Worm (Caenorhabditis elegans) whole organism, young adult: ENCODE measurements around the gene him-14.

Source experiments
- B0019.2 ChIP-seq: fragments of 200-800 bp; sonication (Bioruptor generic); conservative IDR thresholded peaks from 2 replicates; pipeline ENCODE4 v1.3.6; 2022; ENCODE audit warnings: missing genetic modification reagents, missing genetic modification characterization, missing compliant biosample characterization
- B0261.1 ChIP-seq: sonication (generic microtip); optimal IDR thresholded peaks from 2 replicates; lab custom pipeline; 2016; ENCODE audit warnings: mild to moderate bottlenecking, missing genetic modification characterization, moderate library complexity, missing compliant biosample characterization
- B0336.3 ChIP-seq: fragments of 200-800 bp; sonication (Bioruptor generic); IDR thresholded peaks from 2 replicates; pipeline ENCODE4 v1.3.6; 2022; ENCODE audit warnings: missing genetic modification characterization, missing compliant biosample characterization
- C17E4.6 ChIP-seq: fragments of 200-800 bp; sonication (Bioruptor generic); IDR thresholded peaks from 2 replicates; pipeline ENCODE4 v1.3.6; 2022; ENCODE audit warnings: missing genetic modification reagents, missing genetic modification characterization, missing compliant biosample characterization
- D2030.7 ChIP-seq: fragments of 200-800 bp; sonication (Bioruptor generic); IDR thresholded peaks from 2 replicates; pipeline ENCODE4 v1.3.6; 2022; ENCODE audit warnings: missing genetic modification reagents, missing genetic modification characterization, missing compliant biosample characterization
- F33H1.4 ChIP-seq: fragments of 200-800 bp; sonication (Bioruptor generic); IDR thresholded peaks from 2 replicates; pipeline ENCODE4 v1.3.6; 2022; ENCODE audit warnings: missing genetic modification reagents, missing genetic modification characterization, missing compliant biosample characterization
- F39B2.1 ChIP-seq: fragments of 200-800 bp; sonication (Bioruptor generic); IDR thresholded peaks from 2 replicates; pipeline ENCODE4 v1.3.6; 2022; ENCODE audit warnings: missing genetic modification reagents, missing genetic modification characterization, missing compliant biosample characterization
- F52B5.7 ChIP-seq: sonication (generic microtip); optimal IDR thresholded peaks from 2 replicates; lab custom pipeline; 2016; ENCODE audit warnings: mild to moderate bottlenecking, missing genetic modification characterization, missing compliant biosample characterization
- Y53F4B.3 ChIP-seq: fragments of 200-800 bp; sonication (Bioruptor generic); IDR thresholded peaks from 2 replicates; pipeline ENCODE4 v1.3.6; 2022; ENCODE audit warnings: missing genetic modification reagents, missing genetic modification characterization, missing compliant biosample characterization
- Y53G8AR.9 ChIP-seq: fragments of 200-800 bp; sonication (Bioruptor generic); conservative IDR thresholded peaks from 2 replicates; pipeline ENCODE4 v1.3.6; 2022; ENCODE audit warnings: missing genetic modification reagents, missing genetic modification characterization, missing compliant biosample characterization
- Y56A3A.18 ChIP-seq: fragments of 200-800 bp; sonication (Bioruptor generic); IDR thresholded peaks from 2 replicates; pipeline ENCODE4 v1.3.6; 2022; ENCODE audit warnings: missing genetic modification reagents, missing genetic modification characterization, missing compliant biosample characterization
- Y79H2A.3 ChIP-seq: fragments of 200-800 bp; sonication (Bioruptor generic); conservative IDR thresholded peaks from 2 replicates; pipeline ENCODE4 v1.3.6; 2022; ENCODE audit warnings: missing genetic modification reagents, missing genetic modification characterization, missing compliant biosample characterization
- Y95B8A.8 ChIP-seq: fragments of 200-800 bp; sonication (Bioruptor generic); IDR thresholded peaks from 2 replicates; pipeline ENCODE4 v1.3.6; 2022; ENCODE audit warnings: missing genetic modification reagents, missing genetic modification characterization, missing compliant biosample characterization
- aptf-3 ChIP-seq: fragments of 200-800 bp; sonication (Bioruptor generic); IDR thresholded peaks from 2 replicates; pipeline ENCODE4 v1.3.6; 2022; ENCODE audit warnings: missing genetic modification characterization, missing compliant biosample characterization
- attf-6 ChIP-seq: fragments of 200-800 bp; sonication (Bioruptor generic); IDR thresholded peaks from 2 replicates; pipeline ENCODE4 v1.3.6; 2022; ENCODE audit warnings: missing genetic modification reagents, missing genetic modification characterization, missing compliant biosample characterization
- bed-2 ChIP-seq: fragments of 200-800 bp; sonication (Bioruptor generic); IDR thresholded peaks from 2 replicates; pipeline ENCODE4 v1.3.6; 2022; ENCODE audit warnings: missing genetic modification reagents, missing genetic modification characterization, missing compliant biosample characterization
- cebp-2 ChIP-seq: fragments of 200-800 bp; sonication (Bioruptor generic); IDR thresholded peaks from 2 replicates; pipeline ENCODE4 v1.3.6; 2022; ENCODE audit warnings: missing genetic modification characterization, missing compliant biosample characterization
- ceh-100 ChIP-seq: fragments of 200-800 bp; sonication (Bioruptor generic); IDR thresholded peaks from 2 replicates; pipeline ENCODE4 v1.3.6; 2022; ENCODE audit warnings: missing genetic modification reagents, missing genetic modification characterization, missing compliant biosample characterization
- ceh-40 ChIP-seq: fragments of 200-800 bp; sonication (Bioruptor generic); IDR thresholded peaks from 2 replicates; pipeline ENCODE4 v1.3.6; 2022; ENCODE audit warnings: missing genetic modification characterization, missing compliant biosample characterization
- ceh-91 ChIP-seq: fragments of 200-800 bp; sonication (Bioruptor generic); IDR thresholded peaks from 2 replicates; pipeline ENCODE4 v1.3.6; 2022; ENCODE audit warnings: missing genetic modification reagents, missing genetic modification characterization, missing compliant biosample characterization
- die-1 ChIP-seq: sonication (generic microtip); optimal IDR thresholded peaks from 2 replicates; lab custom pipeline; 2016; ENCODE audit warnings: missing genotype, mild to moderate bottlenecking, missing genetic modification characterization, missing compliant biosample characterization
- dox-1 ChIP-seq: fragments of 200-800 bp; sonication (Bioruptor generic); IDR thresholded peaks from 2 replicates; pipeline ENCODE4 v1.3.6; 2022; ENCODE audit warnings: missing genetic modification reagents, missing genetic modification characterization, missing compliant biosample characterization
- egl-44 ChIP-seq: fragments of 200-800 bp; sonication (Bioruptor generic); IDR thresholded peaks from 2 replicates; pipeline ENCODE4 v1.3.6; 2022; ENCODE audit warnings: missing genetic modification reagents, missing genetic modification characterization, missing compliant biosample characterization
- egrh-3 ChIP-seq: fragments of 200-800 bp; sonication (Bioruptor generic); IDR thresholded peaks from 2 replicates; pipeline ENCODE4 v1.3.6; 2022; ENCODE audit warnings: missing genetic modification reagents, missing genetic modification characterization, missing compliant biosample characterization
- ekl-4 ChIP-seq: fragments of 200-800 bp; sonication (Bioruptor generic); IDR thresholded peaks from 2 replicates; pipeline ENCODE4 v1.3.6; 2022; ENCODE audit warnings: missing genetic modification reagents, missing genetic modification characterization, missing compliant biosample characterization
- hmg-1.2 ChIP-seq: fragments of 200-800 bp; sonication (Bioruptor generic); IDR thresholded peaks from 2 replicates; pipeline ENCODE4 v1.3.6; 2022; ENCODE audit warnings: missing genetic modification reagents, missing genetic modification characterization, missing compliant biosample characterization
- hsf-1 ChIP-seq: fragments of 200-800 bp; sonication (Bioruptor generic); IDR thresholded peaks from 2 replicates; pipeline ENCODE4 v1.3.6; 2022; ENCODE audit warnings: missing genetic modification reagents, missing genetic modification characterization, missing compliant biosample characterization
- lin-26 ChIP-seq: fragments of 200-800 bp; sonication (Bioruptor generic); IDR thresholded peaks from 2 replicates; pipeline ENCODE4 v1.3.6; 2022; ENCODE audit warnings: missing genetic modification reagents, missing genetic modification characterization, missing compliant biosample characterization
- lin-54 ChIP-seq: fragments of 200-800 bp; sonication (Bioruptor generic); optimal IDR thresholded peaks from 2 replicates; lab custom pipeline; 2018; ENCODE audit warnings: mild to moderate bottlenecking, missing genetic modification characterization, missing compliant biosample characterization
- madf-3 ChIP-seq: fragments of 200-800 bp; sonication (Bioruptor generic); IDR thresholded peaks from 2 replicates; pipeline ENCODE4 v1.3.6; 2022; ENCODE audit warnings: missing genetic modification reagents, missing genetic modification characterization, missing compliant biosample characterization
- madf-6 ChIP-seq: fragments of 200-800 bp; sonication (Bioruptor generic); IDR thresholded peaks from 2 replicates; pipeline ENCODE4 v1.3.6; 2022; ENCODE audit warnings: missing genetic modification reagents, missing genetic modification characterization, missing compliant biosample characterization
- madf-8 ChIP-seq: fragments of 200-800 bp; sonication (Bioruptor generic); conservative IDR thresholded peaks from 2 replicates; pipeline ENCODE4 v1.3.6; 2022; ENCODE audit warnings: missing genetic modification reagents, missing genetic modification characterization, missing compliant biosample characterization
- mcd-1 ChIP-seq: fragments of 200-800 bp; sonication (Bioruptor generic); IDR thresholded peaks from 2 replicates; pipeline ENCODE4 v1.3.6; 2022; ENCODE audit warnings: missing genetic modification reagents, missing genetic modification characterization, missing compliant biosample characterization
- mes-4 ChIP-seq: sonication (generic microtip); optimal IDR thresholded peaks from 2 replicates; lab custom pipeline; 2016; ENCODE audit warnings: missing genotype, missing genetic modification characterization, missing compliant biosample characterization
- nfyb-1 ChIP-seq: fragments of 200-800 bp; sonication (Bioruptor generic); IDR thresholded peaks from 2 replicates; pipeline ENCODE4 v1.3.6; 2022; ENCODE audit warnings: missing genetic modification reagents, missing genetic modification characterization, missing compliant biosample characterization
- nhr-179 ChIP-seq: sonication (generic microtip); optimal IDR thresholded peaks from 2 replicates; lab custom pipeline; 2016; ENCODE audit warnings: mild to moderate bottlenecking, missing genetic modification characterization, missing compliant biosample characterization
- pbrm-1 ChIP-seq: fragments of 200-800 bp; sonication (Bioruptor generic); IDR thresholded peaks from 2 replicates; pipeline ENCODE4 v1.3.6; 2022; ENCODE audit warnings: missing genetic modification reagents, missing genetic modification characterization, missing compliant biosample characterization
- rcor-1 ChIP-seq: fragments of 200-800 bp; sonication (Bioruptor generic); IDR thresholded peaks from 2 replicates; pipeline ENCODE4 v1.3.6; 2022; ENCODE audit warnings: missing genetic modification reagents, missing genetic modification characterization, missing compliant biosample characterization
- rpc-1 ChIP-seq, 2 experiments: fragments of 150-350 bp in 1 of 2; sonication (generic microtip) in 1 of 2; optimal IDR thresholded peaks; 2 replicates each; lab custom pipeline; 2014 to 2018; ENCODE audit warnings: missing biosample characterization in 1 of 2, missing genetic modification characterization in 1 of 2, missing genetic modification reagents in 1 of 2, missing genotype in 1 of 2
- sea-2 ChIP-seq: fragments of 200-800 bp; sonication (Bioruptor generic); IDR thresholded peaks from 2 replicates; pipeline ENCODE4 v1.3.6; 2022; ENCODE audit warnings: missing genetic modification characterization, missing compliant biosample characterization
- snpc-3.4 ChIP-seq: sonication (generic microtip); optimal IDR thresholded peaks from 2 replicates; lab custom pipeline; 2017; ENCODE audit warnings: missing genetic modification characterization, mild to moderate bottlenecking, missing compliant biosample characterization, antibody characterized with exemption, moderate library complexity, missing genotype, missing genetic modification reagents
- tbp1 ChIP-seq: fragments of 200-800 bp; sonication (Bioruptor generic); optimal IDR thresholded peaks from 2 replicates; lab custom pipeline; 2018; ENCODE audit warnings: mild to moderate bottlenecking, missing genetic modification characterization, missing compliant biosample characterization
- zfh-2 ChIP-seq: fragments of 200-800 bp; sonication (Bioruptor generic); conservative IDR thresholded peaks from 2 replicates; pipeline ENCODE4 v1.3.6; 2022; ENCODE audit warnings: missing genetic modification reagents, missing genetic modification characterization, missing compliant biosample characterization
- ztf-18 ChIP-seq: sonication (generic microtip); optimal IDR thresholded peaks from 2 replicates; lab custom pipeline; 2016; ENCODE audit warnings: missing genotype, mild to moderate bottlenecking, missing genetic modification characterization, missing compliant biosample characterization
- ztf-25 ChIP-seq: fragments of 200-800 bp; sonication (Bioruptor generic); IDR thresholded peaks from 2 replicates; pipeline ENCODE4 v1.3.6; 2022; ENCODE audit warnings: missing genetic modification reagents, missing genetic modification characterization, missing compliant biosample characterization

him-14 gene

DNA sequence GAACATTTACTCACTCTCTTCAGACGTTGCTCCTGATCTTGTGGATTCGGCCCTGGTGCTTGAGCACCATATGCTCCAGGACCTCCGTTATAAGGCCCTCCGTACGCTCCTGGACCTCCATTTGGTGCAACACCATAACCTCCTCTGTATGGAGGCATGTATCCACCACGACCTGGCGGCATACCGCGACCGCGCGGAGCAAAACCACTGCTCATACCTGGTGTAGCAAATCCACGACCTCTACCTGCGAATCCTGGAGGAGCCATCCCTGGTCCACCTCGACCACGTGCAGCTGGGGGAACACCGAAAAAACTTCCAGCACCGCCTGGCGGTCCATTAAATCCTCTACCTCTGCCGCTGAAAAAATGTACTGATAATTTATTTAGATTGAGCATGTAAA is 20.3 kb downstream of the him-14 start:
- peak; percentile 13 for TF ChIP-seq die-1 (tag; lab: Kevin White, UChicago)
- peak; percentile 27 for TF ChIP-seq F52B5.7 (tag; lab: Kevin White, UChicago)
- no peak for TF ChIP-seq ceh-100 (GFP tag; lab: Robert Waterston, UW)
- TF ChIP-seq B0336.3 (GFP tag; lab: Robert Waterston, UW): no peak
- peak; percentile 47; the same call in 1 of the 2 replicates for TF ChIP-seq egrh-3 (GFP tag; lab: Robert Waterston, UW)
- 0 out of 2 replicates have a peak, but pooled peaks have one; percentile 33 for TF ChIP-seq mcd-1
- TF ChIP-seq zfh-2 (GFP tag; lab: Robert Waterston, UW): peak; percentile 77
- TF ChIP-seq snpc-3.4: no peak
- no peak for TF ChIP-seq B0019.2 (GFP tag; lab: Robert Waterston, UW)
- TF ChIP-seq nhr-179 (tag; lab: Kevin White, UChicago): no peak
- no peak for TF ChIP-seq mes-4 (tag; lab: Kevin White, UChicago)
- TF ChIP-seq madf-6 (GFP tag; lab: Robert Waterston, UW): 0 out of 2 replicates have a peak, but pooled peaks have one; percentile 19

DNA sequence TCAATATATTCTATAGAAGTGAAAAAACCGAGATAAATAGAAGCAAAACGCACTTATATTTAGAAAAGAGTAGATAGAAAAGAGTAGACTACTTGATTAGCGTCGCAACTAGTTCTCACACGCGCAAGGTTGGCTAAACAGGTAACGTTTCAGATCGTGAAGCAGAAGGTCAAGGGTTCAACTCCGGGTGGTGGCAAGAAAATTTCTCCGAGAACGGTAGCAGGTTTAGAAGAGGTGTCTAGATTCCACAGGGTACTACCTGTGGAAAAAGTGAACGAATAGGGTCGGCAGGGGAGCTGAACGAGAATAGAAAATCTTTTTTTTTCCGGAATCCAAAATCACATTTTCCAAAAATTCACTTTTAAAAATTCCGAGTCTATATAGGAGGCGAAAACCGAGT is 27.7 kb downstream of the him-14 start:
- 0 out of 2 replicates have a peak, but pooled peaks have one; percentile 38 for TF ChIP-seq bed-2 (GFP tag; lab: Robert Waterston, UW)
- TF ChIP-seq attf-6 (GFP tag; lab: Robert Waterston, UW): peak; percentile 78
- peak; percentile 4 for TF ChIP-seq ztf-18 (tag; lab: Kevin White, UChicago)
- peak; percentile 63 for TF ChIP-seq hmg-1.2 (GFP tag; lab: Robert Waterston, UW)
- TF ChIP-seq ekl-4 (GFP tag; lab: Robert Waterston, UW): peak; percentile 89
- 0 out of 2 replicates have a peak, but pooled peaks have one; percentile 33 for TF ChIP-seq Y79H2A.3 (GFP tag; lab: Robert Waterston, UW)
- TF ChIP-seq B0261.1 (tag; lab: Kevin White, UChicago): peak; percentile 54
- TF ChIP-seq Y56A3A.18: peak; percentile 67; the same call in 1 of the 2 replicates
- peak; percentile 75; the same call in 1 of the 2 replicates for TF ChIP-seq C17E4.6 (GFP tag; lab: Robert Waterston, UW)
- 0 out of 2 replicates have a peak, but pooled peaks have one; percentile 68 for TF ChIP-seq aptf-3 (GFP tag; lab: Robert Waterston, UW)
- TF ChIP-seq cebp-2 (GFP tag; lab: Robert Waterston, UW): peak; percentile 94; the same call in 1 of the 2 replicates
- TF ChIP-seq ceh-100 (GFP tag; lab: Robert Waterston, UW): peak; percentile 66
- TF ChIP-seq ceh-40 (GFP tag; lab: Robert Waterston, UW): peak; percentile 77; the same call in 1 of the 2 replicates
- peak; percentile 88 for TF ChIP-seq egl-44 (GFP tag; lab: Robert Waterston, UW)
- peak; percentile 56; the same call in 1 of the 2 replicates for TF ChIP-seq hsf-1 (GFP tag; lab: Robert Waterston, UW)
- TF ChIP-seq rcor-1 (GFP tag; lab: Robert Waterston, UW): peak; percentile 81
- peak; percentile 43 for TF ChIP-seq egrh-3 (GFP tag; lab: Robert Waterston, UW)
- TF ChIP-seq Y53F4B.3 (GFP tag; lab: Robert Waterston, UW): peak; percentile 33; the same call in 1 of the 2 replicates
- peak; percentile 73; the same call in 1 of the 2 replicates for TF ChIP-seq Y53G8AR.9 (GFP tag; lab: Robert Waterston, UW)
- peak; percentile 54 for TF ChIP-seq F33H1.4 (GFP tag; lab: Robert Waterston, UW)
- TF ChIP-seq Y95B8A.8 (GFP tag; lab: Robert Waterston, UW): 0 out of 2 replicates have a peak, but pooled peaks have one; percentile 45
- TF ChIP-seq ceh-91 (GFP tag; lab: Robert Waterston, UW): peak; percentile 52; the same call in 1 of the 2 replicates
- TF ChIP-seq dox-1 (GFP tag; lab: Robert Waterston, UW): peak; percentile 68
- peak; percentile 85 for TF ChIP-seq ztf-25
- 0 out of 2 replicates have a peak, but pooled peaks have one; percentile 60 for TF ChIP-seq F39B2.1 (GFP tag; lab: Robert Waterston, UW)
- peak; percentile 63; the same call in 1 of the 2 replicates for TF ChIP-seq B0019.2 (GFP tag; lab: Robert Waterston, UW)
- TF ChIP-seq pbrm-1 (GFP tag; lab: Robert Waterston, UW): 0 out of 2 replicates have a peak, but pooled peaks have one; percentile 23
- peak; percentile 77 for TF ChIP-seq D2030.7 (GFP tag; lab: Robert Waterston, UW)
- TF ChIP-seq sea-2 (GFP tag; lab: Robert Waterston, UW): peak; percentile 59; the same call in 1 of the 2 replicates
- TF ChIP-seq rpc-1 (optimal IDR thresholded peaks at IDR 0.05; lab: Kevin White, UChicago): peak; percentile 39
- peak; percentile 63 for TF ChIP-seq rpc-1 (tag; optimal IDR thresholded peaks at IDR 0.05; lab: Kevin White, UChicago)
- TF ChIP-seq madf-8: peak; percentile 47
- TF ChIP-seq nfyb-1: peak; percentile 75; the same call in 1 of the 2 replicates
- TF ChIP-seq tbp1 (GFP tag; lab: Kevin White, UChicago): peak; percentile 81
- TF ChIP-seq lin-26 (GFP tag; lab: Robert Waterston, UW): peak; percentile 93
- TF ChIP-seq mcd-1: peak; percentile 69
- TF ChIP-seq lin-54 (GFP tag; lab: Kevin White, UChicago): peak; percentile 8
- peak; percentile 78; the same call in 1 of the 2 replicates for TF ChIP-seq madf-3
- TF ChIP-seq madf-6 (GFP tag; lab: Robert Waterston, UW): peak; percentile 80
